Fruit fly (Drosophila melanogaster) whole organism, pupa: ENCODE data around the gene Sidpn.

Experiments
- CG14655 ChIP-seq: fragments of 200-800 bp; sonication (Bioruptor generic); optimal IDR thresholded peaks from 3 replicates; lab custom pipeline; 2017; ENCODE audit warnings: mild to moderate bottlenecking, missing biosample characterization, missing genetic modification reagents, missing genetic modification characterization
- CG15710 ChIP-seq: fragments of 200-800 bp; sonication (Bioruptor generic); optimal IDR thresholded peaks from 2 replicates; lab custom pipeline; 2018; ENCODE audit warnings: missing biosample characterization, mild to moderate bottlenecking, missing genetic modification characterization, moderate library complexity
- CG8159 ChIP-seq: fragments of 200-800 bp; sonication (Bioruptor generic); optimal IDR thresholded peaks from 3 replicates; lab custom pipeline; 2018; ENCODE audit warnings: missing biosample characterization, mild to moderate bottlenecking, missing genetic modification characterization, moderate library complexity
- CG8301 ChIP-seq: fragments of 200-800 bp; sonication (Bioruptor generic); optimal IDR thresholded peaks from 2 replicates; lab custom pipeline; 2018; ENCODE audit warnings: missing biosample characterization, mild to moderate bottlenecking, missing genetic modification characterization
- CG9948 ChIP-seq: fragments of 200-800 bp; sonication (Bioruptor generic); optimal IDR thresholded peaks from 2 replicates; lab custom pipeline; 2018; ENCODE audit warnings: missing biosample characterization, mild to moderate bottlenecking, missing genetic modification characterization, moderate library complexity
- D1 ChIP-seq: fragments of 200-800 bp; sonication (Bioruptor generic); optimal IDR thresholded peaks from 2 replicates; lab custom pipeline; 2018; ENCODE audit warnings: missing biosample characterization, mild to moderate bottlenecking, missing genetic modification characterization, moderate library complexity
- EcR ChIP-seq: fragments of 200-800 bp; sonication (Bioruptor generic); optimal IDR thresholded peaks from 3 replicates; lab custom pipeline; 2019; ENCODE audit warnings: missing biosample characterization, missing genetic modification characterization, mild to moderate bottlenecking, moderate library complexity, missing genetic modification reagents
- rn ChIP-seq: fragments of 200-800 bp; sonication (Bioruptor generic); IDR thresholded peaks from 2 replicates; pipeline ENCODE4 v1.3.6; 2022; ENCODE audit warnings: missing biosample characterization, missing genetic modification characterization

DNA sequence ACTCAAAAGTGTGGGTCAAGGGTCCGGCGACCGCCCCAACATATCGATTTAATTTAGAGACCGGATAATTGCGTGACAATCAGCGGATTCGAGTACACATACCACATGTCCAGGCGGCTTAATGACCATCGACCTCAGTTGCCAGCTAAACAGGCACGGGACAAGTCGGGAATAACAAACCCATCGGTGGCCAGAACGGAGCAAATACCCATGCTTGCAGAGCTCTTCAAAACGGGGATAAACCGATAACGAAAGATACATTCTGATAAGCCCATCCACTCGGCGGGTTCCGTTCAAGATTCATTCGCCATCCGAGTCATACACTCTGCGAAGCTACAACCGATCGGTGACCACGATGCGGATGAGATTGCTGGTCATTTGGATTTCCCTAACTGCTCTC, 36.8 kb upstream of the Sidpn start, which contains the start of gene CG15169:
- TF ChIP-seq rn (GFP tag; lab: Robert Waterston, UW): no peak
- no peak for TF ChIP-seq CG8159 (tag; lab: Kevin White, UChicago)
- TF ChIP-seq CG15710 (tag; lab: Kevin White, UChicago): no peak
- no peak for TF ChIP-seq CG9948 (tag; lab: Kevin White, UChicago)
- TF ChIP-seq CG8301 (tag; lab: Kevin White, UChicago): no peak
- TF ChIP-seq D1 (tag; lab: Kevin White, UChicago): no peak
- no peak for TF ChIP-seq CG14655
- TF ChIP-seq EcR (GFP tag; lab: Kevin White, UChicago): peak; percentile 17
